Fruit fly (Drosophila melanogaster) whole organism, embryonic: ENCODE measurements around the gene ihog.

Experiments
- Atf6 ChIP-seq: fragments of 200-800 bp; sonication (Bioruptor generic); IDR thresholded peaks from 2 replicates; pipeline ENCODE4 v1.3.6; 2022; ENCODE audit warnings: missing biosample characterization, missing genetic modification characterization
- Bgb ChIP-seq: fragments of 200-800 bp; sonication (Bioruptor generic); IDR thresholded peaks from 2 replicates; pipeline ENCODE4 v1.3.6; 2022; ENCODE audit warnings: missing biosample characterization, missing genetic modification characterization; ENCODE audit not compliant: partially characterized antibody
- C15 ChIP-seq: fragments of 200-800 bp; sonication (Bioruptor generic); IDR thresholded peaks from 3 replicates; pipeline ENCODE4 v1.3.6; 2022; ENCODE audit warnings: missing biosample characterization, missing genetic modification characterization
- CG1024 ChIP-seq: fragments of 200-800 bp; sonication (Bioruptor generic); IDR thresholded peaks from 2 replicates; pipeline ENCODE4 v1.3.6; 2022; ENCODE audit warnings: missing biosample characterization, missing genetic modification characterization
- CG10462 ChIP-seq: fragments of 200-800 bp; sonication (Bioruptor generic); optimal IDR thresholded peaks from 2 replicates; lab custom pipeline; 2016; ENCODE audit warnings: missing biosample characterization, missing genetic modification characterization
- CG13296 ChIP-seq: fragments of 200-800 bp; sonication (Bioruptor generic); optimal IDR thresholded peaks from 3 replicates; lab custom pipeline; 2018; ENCODE audit warnings: missing biosample characterization, mild to moderate bottlenecking, missing genetic modification characterization
- CG16863 ChIP-seq: fragments of 200-800 bp; sonication (Bioruptor generic); optimal IDR thresholded peaks from 3 replicates; lab custom pipeline; 2016; ENCODE audit warnings: missing biosample characterization, missing genetic modification characterization
- CG17359 ChIP-seq: fragments of 200-800 bp; sonication (Bioruptor generic); optimal IDR thresholded peaks from 3 replicates; lab custom pipeline; 2018; ENCODE audit warnings: missing biosample characterization, mild to moderate bottlenecking, missing genetic modification characterization, moderate library complexity
- CG17361 ChIP-seq: fragments of 200-800 bp; sonication (Bioruptor generic); IDR thresholded peaks from 3 replicates; pipeline ENCODE4 v1.3.6; 2022; ENCODE audit warnings: missing biosample characterization, missing genetic modification characterization
- CG17802 ChIP-seq: fragments of 200-800 bp; sonication (Bioruptor generic); optimal IDR thresholded peaks from 2 replicates; lab custom pipeline; 2018; ENCODE audit warnings: missing biosample characterization, mild to moderate bottlenecking, missing genetic modification characterization, moderate library complexity
- CG1792 ChIP-seq: fragments of 200-800 bp; sonication (Bioruptor generic); optimal IDR thresholded peaks from 2 replicates; lab custom pipeline; 2016; ENCODE audit warnings: missing biosample characterization, missing genetic modification characterization
- CG1832 ChIP-seq: fragments of 200-800 bp; sonication (Bioruptor generic); optimal IDR thresholded peaks from 2 replicates; lab custom pipeline; 2017; ENCODE audit warnings: missing biosample characterization, mild to moderate bottlenecking, missing genetic modification characterization, inconsistent platforms
- CG2199 ChIP-seq: fragments of 200-800 bp; sonication (Bioruptor generic); IDR thresholded peaks from 3 replicates; pipeline ENCODE4 v1.3.6; 2022; ENCODE audit warnings: missing biosample characterization, missing genetic modification characterization
- CG31365 ChIP-seq: fragments of 200-800 bp; sonication (Bioruptor generic); optimal IDR thresholded peaks from 2 replicates; lab custom pipeline; 2018; ENCODE audit warnings: missing biosample characterization, mild to moderate bottlenecking, missing genetic modification characterization
- CG34376 ChIP-seq: fragments of 200-800 bp; sonication (Bioruptor generic); optimal IDR thresholded peaks from 2 replicates; lab custom pipeline; 2018; ENCODE audit warnings: missing biosample characterization, mild to moderate bottlenecking, missing genetic modification characterization
- CG3726 ChIP-seq: fragments of 200-800 bp; sonication (Bioruptor generic); IDR thresholded peaks from 3 replicates; pipeline ENCODE4, ENCODE4 v1.3.6; 2022; ENCODE audit warnings: missing biosample characterization, missing genetic modification characterization
- CG42726 ChIP-seq: fragments of 200-800 bp; sonication (Bioruptor generic); IDR thresholded peaks from 2 replicates; pipeline ENCODE4 v1.3.6; 2022; ENCODE audit warnings: missing biosample characterization, missing genetic modification characterization; ENCODE audit not compliant: partially characterized antibody
- CG6254 ChIP-seq: fragments of 200-800 bp; sonication (Bioruptor generic); optimal IDR thresholded peaks from 3 replicates; lab custom pipeline; 2017; ENCODE audit warnings: mild to moderate bottlenecking, missing biosample characterization, missing genetic modification reagents, missing genetic modification characterization
- CG6791 ChIP-seq: fragments of 200-800 bp; sonication (Bioruptor generic); IDR thresholded peaks from 3 replicates; pipeline ENCODE4 v1.3.6; 2022; ENCODE audit warnings: missing biosample characterization, missing genetic modification characterization; ENCODE audit not compliant: partially characterized antibody
- CG8924 ChIP-seq: fragments of 200-800 bp; optimal IDR thresholded peaks from 3 replicates; lab custom pipeline; 2019; ENCODE audit warnings: missing biosample characterization, mild to moderate bottlenecking, missing genetic modification characterization, moderate library complexity
- Ets65A ChIP-seq: fragments of 200-800 bp; sonication (Bioruptor generic); peaks from one replicate; lab custom pipeline; 2016; ENCODE audit warnings: missing biosample characterization, missing genetic modification characterization
- Ets97D ChIP-seq: fragments of 200-800 bp; sonication (Bioruptor generic); optimal IDR thresholded peaks from 3 replicates; lab custom pipeline; 2016; ENCODE audit warnings: missing biosample characterization, missing genetic modification characterization
- Hr51 ChIP-seq, 2 experiments: fragments of 200-800 bp; sonication (Bioruptor generic); optimal IDR thresholded peaks; 2 replicates in 1 of 2; 3 replicates in 1 of 2; lab custom pipeline; 2016 to 2018; ENCODE audit warnings: missing biosample characterization in 2 of 2, missing genetic modification characterization in 2 of 2, mild to moderate bottlenecking in 1 of 2, moderate library complexity in 1 of 2
- Meics ChIP-seq: fragments of 200-800 bp; sonication (Bioruptor generic); optimal IDR thresholded peaks from 2 replicates; lab custom pipeline; 2017; ENCODE audit warnings: missing biosample characterization, mild to moderate bottlenecking, missing genetic modification characterization
- Mrtf ChIP-seq: fragments of 200-800 bp; sonication (Bioruptor generic); IDR thresholded peaks from 3 replicates; pipeline ENCODE4 v1.3.6; 2022; ENCODE audit warnings: missing biosample characterization, missing genetic modification characterization
- Poxn ChIP-seq: fragments of 200-800 bp; sonication (Bioruptor generic); IDR thresholded peaks from 2 replicates; pipeline ENCODE4 v1.3.6; 2022; ENCODE audit warnings: missing biosample characterization, missing genetic modification characterization
- Tbp ChIP-seq: fragments of >200 bp; optimal IDR thresholded peaks from 2 replicates; lab custom pipeline; 2018; ENCODE audit warnings: missing biosample characterization, missing genetic modification characterization
- YL-1 ChIP-seq: fragments of 200-800 bp; sonication (Bioruptor generic); optimal IDR thresholded peaks from 3 replicates; lab custom pipeline; 2017; ENCODE audit warnings: missing biosample characterization, mild to moderate bottlenecking, missing genetic modification characterization
- abd-A ChIP-seq: fragments of 200-800 bp; sonication (Bioruptor generic); optimal IDR thresholded peaks from 3 replicates; lab custom pipeline; 2019; ENCODE audit warnings: missing biosample characterization, mild to moderate bottlenecking, missing genetic modification characterization, moderate library complexity
- az2 ChIP-seq: fragments of 200-800 bp; sonication (Bioruptor generic); optimal IDR thresholded peaks from 3 replicates; lab custom pipeline; 2016; ENCODE audit warnings: missing biosample characterization, missing genetic modification characterization
- btn ChIP-seq: fragments of 200-800 bp; sonication (Bioruptor generic); optimal IDR thresholded peaks from 2 replicates; lab custom pipeline; 2016; ENCODE audit warnings: missing biosample characterization, missing genetic modification characterization
- chn ChIP-seq: fragments of 200-800 bp; sonication (Bioruptor generic); optimal IDR thresholded peaks from 2 replicates; lab custom pipeline; 2016; ENCODE audit warnings: missing biosample characterization, missing genetic modification characterization
- dan ChIP-seq: fragments of 200-800 bp; sonication (Bioruptor generic); IDR thresholded peaks from 2 replicates; pipeline ENCODE4 v1.3.6; 2022; ENCODE audit warnings: missing biosample characterization, missing genetic modification characterization
- emc ChIP-seq: fragments of 200-800 bp; sonication (Bioruptor generic); optimal IDR thresholded peaks from 2 replicates; lab custom pipeline; 2016; ENCODE audit warnings: missing biosample characterization, missing genetic modification characterization
- fd3F ChIP-seq: fragments of 200-800 bp; sonication (Bioruptor generic); optimal IDR thresholded peaks from 2 replicates; lab custom pipeline; 2018; ENCODE audit warnings: missing biosample characterization, mild to moderate bottlenecking, missing genetic modification characterization, moderate library complexity
- gce ChIP-seq: fragments of 200-800 bp; sonication (Bioruptor generic); IDR thresholded peaks from 3 replicates; pipeline ENCODE4 v1.3.6; 2022; ENCODE audit warnings: missing biosample characterization, missing genetic modification characterization
- gcm2 ChIP-seq: fragments of 200-800 bp; sonication (Bioruptor generic); optimal IDR thresholded peaks from 2 replicates; lab custom pipeline; 2016; ENCODE audit warnings: missing biosample characterization, missing genetic modification characterization
- her ChIP-seq: fragments of 200-800 bp; sonication (Bioruptor generic); optimal IDR thresholded peaks from 2 replicates; lab custom pipeline; 2016; ENCODE audit warnings: missing biosample characterization, missing genetic modification characterization
- kah ChIP-seq: fragments of 200-800 bp; sonication (Bioruptor generic); optimal IDR thresholded peaks from 2 replicates; lab custom pipeline; 2018; ENCODE audit warnings: missing biosample characterization, mild to moderate bottlenecking, missing genetic modification characterization
- klu ChIP-seq: fragments of 200-800 bp; sonication (Bioruptor generic); IDR thresholded peaks from 2 replicates; pipeline ENCODE4 v1.3.6; 2022; ENCODE audit warnings: missing biosample characterization, missing genetic modification characterization
- onecut ChIP-seq: fragments of 200-800 bp; sonication (Bioruptor generic); IDR thresholded peaks from 2 replicates; pipeline ENCODE4 v1.3.6; 2022; ENCODE audit warnings: missing biosample characterization, missing genetic modification characterization
- pnt ChIP-seq: fragments of 200-800 bp; sonication (Bioruptor generic); optimal IDR thresholded peaks from 3 replicates; lab custom pipeline; 2016; ENCODE audit warnings: missing biosample characterization, missing genetic modification characterization
- psq ChIP-seq: fragments of 200-800 bp; sonication (Bioruptor generic); optimal IDR thresholded peaks from 2 replicates; lab custom pipeline; 2017; ENCODE audit warnings: missing biosample characterization, missing genetic modification characterization
- sens ChIP-seq: fragments of 200-800 bp; sonication (Bioruptor generic); peaks from one replicate; lab custom pipeline; 2016; ENCODE audit warnings: missing biosample characterization, missing genetic modification characterization
- sim ChIP-seq: fragments of 200-800 bp; sonication (Bioruptor generic); IDR thresholded peaks from 2 replicates; pipeline ENCODE4 v1.3.6; 2022; ENCODE audit warnings: missing biosample characterization, missing genetic modification characterization
- slp2 ChIP-seq: fragments of 200-800 bp; sonication (Bioruptor generic); optimal IDR thresholded peaks from 2 replicates; lab custom pipeline; 2016; ENCODE audit warnings: missing biosample characterization, missing genetic modification characterization
- stwl ChIP-seq: fragments of 200-800 bp; sonication (Bioruptor generic); optimal IDR thresholded peaks from 3 replicates; lab custom pipeline; 2018; ENCODE audit warnings: missing biosample characterization, mild to moderate bottlenecking, missing genetic modification characterization, moderate library complexity
- sug ChIP-seq: fragments of 200-800 bp; optimal IDR thresholded peaks from 2 replicates; lab custom pipeline; 2019; ENCODE audit warnings: missing biosample characterization, mild to moderate bottlenecking, missing genetic modification characterization, moderate library complexity
- tio ChIP-seq: fragments of 200-800 bp; sonication (Bioruptor generic); optimal IDR thresholded peaks from 2 replicates; lab custom pipeline; 2017; ENCODE audit warnings: missing biosample characterization, missing genetic modification characterization, inconsistent platforms
- wek ChIP-seq: fragments of 200-800 bp; sonication (Bioruptor generic); optimal IDR thresholded peaks from 3 replicates; lab custom pipeline; 2018; ENCODE audit warnings: missing biosample characterization, mild to moderate bottlenecking, missing genetic modification characterization, moderate library complexity
- yki ChIP-seq: fragments of >200 bp; optimal IDR thresholded peaks from 3 replicates; lab custom pipeline; 2018

The ihog gene

dm6 chr2L:6919203-6919849 lies 29.3 kb downstream of the ihog start (continued):
- TF ChIP-seq Hr51 (GFP tag; optimal IDR thresholded peaks at IDR 0.05; lab: Kevin White, UChicago) (no peak), Bgb (GFP tag; lab: Robert Waterston, UW) (0 out of 2 replicates have a peak, but pooled peaks have one; percentile 15), CG16863 (GFP tag; lab: Kevin White, UChicago) (no peak), CG17802 (tag; lab: Kevin White, UChicago) (no peak), CG31365 (tag; lab: Kevin White, UChicago) (no peak), tio (GFP tag; lab: Kevin White, UChicago) (no peak), gce (GFP tag; lab: Robert Waterston, UW) (no peak), Mrtf (GFP tag; lab: Robert Waterston, UW) (no peak), CG2199 (GFP tag; lab: Robert Waterston, UW) (no peak), CG42726 (GFP tag; lab: Robert Waterston, UW) (no peak), emc (GFP tag; lab: Kevin White, UChicago) (no peak), CG1024 (GFP tag; lab: Robert Waterston, UW) (no peak), onecut (GFP tag; lab: Robert Waterston, UW) (no peak), psq (no peak), Atf6 (no peak), stwl (tag; lab: Kevin White, UChicago) (no peak), YL-1 (GFP tag; lab: Kevin White, UChicago) (no peak), sens (GFP tag; lab: Kevin White, UChicago) (no peak), az2 (no peak), CG13296 (no peak), fd3F (GFP tag; lab: Kevin White, UChicago) (no peak), Poxn (GFP tag; lab: Robert Waterston, UW) (no peak), Tbp (no peak), CG17359 (no peak), Meics (GFP tag; lab: Kevin White, UChicago) (no peak), gcm2 (GFP tag; lab: Kevin White, UChicago) (no peak), her (GFP tag; lab: Kevin White, UChicago) (no peak), CG1832 (no peak), yki (lab: Kevin White, UChicago) (no peak), CG10462 (no peak), wek (GFP tag; lab: Kevin White, UChicago) (no peak), CG34376 (GFP tag; lab: Kevin White, UChicago) (no peak), Ets65A (GFP tag; lab: Kevin White, UChicago) (no peak), kah (GFP tag; lab: Kevin White, UChicago) (no peak), abd-A (tag; lab: Kevin White, UChicago) (no peak), C15 (no peak), sug (tag; lab: Kevin White, UChicago) (no peak), chn (no peak), CG6791 (GFP tag; lab: Robert Waterston, UW) (0 out of 3 replicates have a peak, but pooled peaks have one; percentile 32), CG6254 (GFP tag; lab: Kevin White, UChicago) (no peak), CG1792 (no peak), CG17361 (no peak; the same call in 2 of the 3 replicates), btn (no peak), slp2 (GFP tag; lab: Kevin White, UChicago) (no peak), CG8924 (no peak), sim (GFP tag; lab: Robert Waterston, UW) (no peak), CG3726 (GFP tag; lab: Robert Waterston, UW) (no peak), dan (GFP tag; lab: Robert Waterston, UW) (no peak), Ets97D (GFP tag; lab: Kevin White, UChicago) (no peak), klu (GFP tag; lab: Robert Waterston, UW) (no peak), pnt (GFP tag; lab: Kevin White, UChicago) (no peak)
